Worm (Caenorhabditis elegans) whole organism, L4 larva: ENCODE results near the gene T14G12.11.

Source experiments
- F49E8.2 ChIP-seq: sonication (generic microtip); optimal IDR thresholded peaks from 2 replicates; lab custom pipeline; 2016; ENCODE audit warnings: missing compliant biosample characterization, mild to moderate bottlenecking, missing genetic modification characterization, borderline replicate concordance
- T26A8.4 ChIP-seq: fragments of 200-800 bp; sonication (Bioruptor generic); IDR thresholded peaks from 2 replicates; pipeline ENCODE4 v1.3.6; 2022; ENCODE audit warnings: missing genetic modification characterization, missing compliant biosample characterization
- Y75B8A.6 ChIP-seq: fragments of 200-800 bp; sonication (Bioruptor generic); IDR thresholded peaks from 2 replicates; pipeline ENCODE4 v1.3.6; 2022; ENCODE audit warnings: missing genetic modification reagents, missing genetic modification characterization, missing compliant biosample characterization
- ZK546.5 ChIP-seq, 2 experiments: sonication (generic microtip); optimal IDR thresholded peaks; 2 replicates each; lab custom pipeline; 2017; ENCODE audit warnings: missing biosample characterization in 2 of 2, missing genetic modification characterization in 2 of 2
- ceh-82 ChIP-seq: sonication (generic microtip); optimal IDR thresholded peaks from 2 replicates; lab custom pipeline; 2017; ENCODE audit warnings: missing biosample characterization, missing genetic modification characterization
- hlh-30 ChIP-seq: sonication (generic microtip); optimal IDR thresholded peaks from 2 replicates; lab custom pipeline; 2017; ENCODE audit warnings: antibody characterized with exemption, mild to moderate bottlenecking, missing genetic modification characterization, missing compliant biosample characterization; ENCODE audit not compliant: insufficient read depth
- nhr-237 ChIP-seq: sonication (generic microtip); optimal IDR thresholded peaks from 2 replicates; lab custom pipeline; 2017; ENCODE audit warnings: missing biosample characterization, missing genetic modification characterization
- pqm-1 ChIP-seq: sonication (generic microtip); optimal IDR thresholded peaks from 2 replicates; lab custom pipeline; 2017; ENCODE audit warnings: missing biosample characterization, missing genetic modification characterization
- skn-1 ChIP-seq: fragments of 150-350 bp; optimal IDR thresholded peaks from 2 replicates; lab custom pipeline; 2014; ENCODE audit warnings: missing biosample characterization, missing genetic modification characterization
- snpc-4 ChIP-seq: fragments of 150-350 bp; optimal IDR thresholded peaks from 2 replicates; lab custom pipeline; 2014; ENCODE audit warnings: missing biosample characterization, missing genetic modification characterization
- spr-3 ChIP-seq: fragments of 200-800 bp; sonication (Bioruptor generic); optimal IDR thresholded peaks from 2 replicates; lab custom pipeline; 2018; ENCODE audit warnings: mild to moderate bottlenecking, missing genetic modification characterization, missing compliant biosample characterization
- unc-130 ChIP-seq: sonication (generic microtip); optimal IDR thresholded peaks from 2 replicates; lab custom pipeline; 2016; ENCODE audit warnings: missing genetic modification reagents, missing genetic modification characterization, missing compliant biosample characterization

ce11 chrX:3785111-3785808 lies 22.9 kb upstream of the T14G12.11 start:
- TF ChIP-seq snpc-4 (tag; lab: Kevin White, UChicago) (no peak), pqm-1 (tag; lab: Kevin White, UChicago) (peak; percentile 32), skn-1 (tag; lab: Kevin White, UChicago) (no peak), spr-3 (GFP tag; lab: Kevin White, UChicago) (no peak), T26A8.4 (GFP tag; lab: Robert Waterston, UW) (no peak), nhr-237 (no peak), ZK546.5 (tag; optimal IDR thresholded peaks at IDR 0.05; lab: Kevin White, UChicago) (no peak), hlh-30 (tag; lab: Kevin White, UChicago) (peak; percentile 13), unc-130 (GFP tag; lab: Kevin White, UChicago) (no peak), Y75B8A.6 (GFP tag; lab: Robert Waterston, UW) (no peak), ceh-82 (tag; lab: Kevin White, UChicago) (no peak), F49E8.2 (tag; lab: Kevin White, UChicago) (no peak)
